Worm (Caenorhabditis elegans) whole organism, L1 larva: ENCODE results near the gene str-73.

Experiments used
- alr-1 ChIP-seq: fragments of 200-800 bp; sonication (Bioruptor generic); optimal IDR thresholded peaks from 2 replicates; lab custom pipeline; 2018; ENCODE audit warnings: borderline replicate concordance, mild to moderate bottlenecking, missing genetic modification characterization, missing compliant biosample characterization
- aly-2 ChIP-seq: fragments of 150-350 bp; optimal IDR thresholded peaks from 2 replicates; lab custom pipeline; 2014; ENCODE audit warnings: missing biosample characterization, missing genetic modification characterization
- blmp-1 ChIP-seq: fragments of 150-350 bp; optimal IDR thresholded peaks from 2 replicates; lab custom pipeline; 2014; ENCODE audit warnings: missing biosample characterization, missing genetic modification characterization
- ceh-90 ChIP-seq: sonication (generic microtip); optimal IDR thresholded peaks from 2 replicates; lab custom pipeline; 2016; ENCODE audit warnings: missing genetic modification characterization, missing compliant biosample characterization
- lir-3 ChIP-seq: sonication (generic microtip); optimal IDR thresholded peaks from 2 replicates; lab custom pipeline; 2016; ENCODE audit warnings: mild to moderate bottlenecking, missing genetic modification characterization, moderate library complexity, missing compliant biosample characterization; ENCODE audit not compliant: poor library complexity
- lsy-2 ChIP-seq, 2 experiments: fragments of 150-350 bp; optimal IDR thresholded peaks; 2 replicates each; lab custom pipeline; 2014; ENCODE audit warnings: missing biosample characterization in 2 of 2, missing genetic modification characterization in 2 of 2
- mdl-1 ChIP-seq, 2 experiments: fragments of 150-350 bp; optimal IDR thresholded peaks; 2 replicates each; lab custom pipeline; 2014 to 2017; ENCODE audit warnings: missing biosample characterization in 2 of 2, missing genetic modification characterization in 2 of 2, inconsistent platforms in 1 of 2
- nhr-11 ChIP-seq: fragments of 150-350 bp; optimal IDR thresholded peaks from 2 replicates; lab custom pipeline; 2014; ENCODE audit warnings: missing biosample characterization, missing genetic modification characterization
- nhr-237 ChIP-seq: fragments of 150-350 bp; optimal IDR thresholded peaks from 2 replicates; lab custom pipeline; 2014; ENCODE audit warnings: missing biosample characterization, missing genetic modification characterization
- nhr-71 ChIP-seq: sonication (generic microtip); optimal IDR thresholded peaks from 2 replicates; lab custom pipeline; 2016; ENCODE audit warnings: mild to moderate bottlenecking, missing genetic modification characterization, moderate library complexity, missing compliant biosample characterization
- rnt-1 ChIP-seq: sonication (generic microtip); optimal IDR thresholded peaks from 2 replicates; lab custom pipeline; 2016; ENCODE audit warnings: mild to moderate bottlenecking, missing genetic modification characterization, moderate library complexity, missing compliant biosample characterization
- snpc-4 ChIP-seq: fragments of 150-350 bp; optimal IDR thresholded peaks from 2 replicates; lab custom pipeline; 2014; ENCODE audit warnings: missing biosample characterization, missing genetic modification characterization
- snu-23 ChIP-seq: sonication (generic microtip); optimal IDR thresholded peaks from 2 replicates; lab custom pipeline; 2016; ENCODE audit warnings: missing genetic modification characterization, missing compliant biosample characterization

DNA sequence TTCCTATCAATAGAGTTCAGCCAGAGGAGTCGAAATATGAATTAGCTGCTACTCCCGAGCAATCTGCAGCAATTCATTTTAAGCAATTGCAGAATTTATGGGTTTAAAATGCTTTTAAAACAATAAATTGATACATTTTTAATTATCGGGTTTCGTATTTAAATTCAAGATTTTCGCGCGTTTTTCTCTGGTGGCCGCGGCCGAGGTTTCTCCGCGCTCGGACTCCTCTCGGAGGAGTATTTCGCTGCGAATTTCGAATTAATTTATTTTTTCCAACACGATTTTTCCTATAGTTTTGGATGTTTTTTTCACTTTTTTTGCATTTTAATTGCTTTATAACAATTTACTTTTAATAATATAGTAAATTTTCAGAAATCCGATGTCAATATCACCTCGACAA is 28.5 kb upstream of the str-73 start, which contains the start of gene F13A7.14:
- TF ChIP-seq nhr-71 (tag; lab: Kevin White, UChicago) (peak; percentile 95), blmp-1 (tag; lab: Kevin White, UChicago) (peak; percentile 46), rnt-1 (tag; lab: Kevin White, UChicago) (peak; percentile 99), ceh-90 (tag; lab: Kevin White, UChicago) (peak; percentile 95), alr-1 (tag; lab: Kevin White, UChicago) (no peak), aly-2 (tag; lab: Kevin White, UChicago) (no peak), lsy-2 (tag; optimal IDR thresholded peaks at IDR 0.05; lab: Kevin White, UChicago) (peak; percentile 79 to 89), snpc-4 (tag; lab: Kevin White, UChicago) (peak; percentile 84), mdl-1 (tag; optimal IDR thresholded peaks at IDR 0.05; lab: Kevin White, UChicago) (peak in 1 of 2 experiments; percentile 47), snu-23 (GFP tag; lab: Kevin White, UChicago) (peak; percentile 90), nhr-11 (tag; lab: Kevin White, UChicago) (peak; percentile 25), nhr-237 (no peak), lir-3 (tag; lab: Kevin White, UChicago) (peak; percentile 96)
